Fruit fly (Drosophila melanogaster) whole organism, embryonic: Measurements from ENCODE around the gene Srg3.

ENCODE experiments used
- Ada2b ChIP-seq: fragments of 200-800 bp; sonication (Bioruptor generic); IDR thresholded peaks from 2 replicates; pipeline ENCODE4 v1.3.6; 2022; ENCODE audit warnings: missing biosample characterization, missing genetic modification characterization
- Atf3 ChIP-seq: fragments of 200-800 bp; sonication (Bioruptor generic); optimal IDR thresholded peaks from 3 replicates; lab custom pipeline; 2016; ENCODE audit warnings: missing biosample characterization, missing genetic modification characterization
- BEAF-32 ChIP-seq: fragments of 200-800 bp; sonication (Bioruptor generic); optimal IDR thresholded peaks from 3 replicates; lab custom pipeline; 2017; ENCODE audit warnings: missing biosample characterization, missing genetic modification characterization, mild to moderate bottlenecking, moderate library complexity, missing genetic modification reagents
- CG10209 ChIP-seq: fragments of 200-800 bp; sonication (Bioruptor generic); optimal IDR thresholded peaks from 3 replicates; lab custom pipeline; 2017; ENCODE audit warnings: missing biosample characterization, mild to moderate bottlenecking, missing genetic modification characterization, missing genetic modification reagents
- CG10431 ChIP-seq: fragments of 200-800 bp; sonication (Bioruptor generic); optimal IDR thresholded peaks from 3 replicates; lab custom pipeline; 2018; ENCODE audit warnings: missing biosample characterization, mild to moderate bottlenecking, missing genetic modification characterization
- CG11085 ChIP-seq: fragments of 200-800 bp; sonication (Bioruptor generic); IDR thresholded peaks from 2 replicates; pipeline ENCODE4 v1.3.6; 2022; ENCODE audit warnings: missing biosample characterization, missing genetic modification characterization
- CG11093 ChIP-seq: fragments of 200-800 bp; sonication (Bioruptor generic); IDR thresholded peaks from 3 replicates; pipeline ENCODE4 v1.3.6; 2022; ENCODE audit warnings: missing biosample characterization, missing genetic modification characterization
- CG11247 ChIP-seq: fragments of 200-800 bp; sonication (Bioruptor generic); IDR thresholded peaks from 2 replicates; pipeline ENCODE4 v1.3.6; 2022; ENCODE audit warnings: missing biosample characterization, missing genetic modification characterization
- CG12155 ChIP-seq: fragments of 200-800 bp; sonication (Bioruptor generic); optimal IDR thresholded peaks from 3 replicates; lab custom pipeline; 2016; ENCODE audit warnings: missing biosample characterization, missing genetic modification characterization
- CG13775 ChIP-seq: fragments of 200-800 bp; sonication (Bioruptor generic); optimal IDR thresholded peaks from 3 replicates; lab custom pipeline; 2017; ENCODE audit warnings: missing biosample characterization, mild to moderate bottlenecking, missing genetic modification characterization
- CG14860 ChIP-seq: fragments of 200-800 bp; sonication (Bioruptor generic); IDR thresholded peaks from 3 replicates; pipeline ENCODE4 v1.3.6; 2022; ENCODE audit warnings: missing biosample characterization, missing genetic modification characterization; ENCODE audit not compliant: partially characterized antibody
- CG15269 ChIP-seq: fragments of 200-800 bp; sonication (Bioruptor generic); optimal IDR thresholded peaks from 2 replicates; lab custom pipeline; 2018; ENCODE audit warnings: missing biosample characterization, mild to moderate bottlenecking, missing genetic modification characterization, moderate library complexity
- CG17361 ChIP-seq: fragments of 200-800 bp; sonication (Bioruptor generic); IDR thresholded peaks from 3 replicates; pipeline ENCODE4 v1.3.6; 2022; ENCODE audit warnings: missing biosample characterization, missing genetic modification characterization
- CG17829 ChIP-seq: fragments of 200-800 bp; optimal IDR thresholded peaks from 2 replicates; lab custom pipeline; 2019; ENCODE audit warnings: missing biosample characterization, mild to moderate bottlenecking, missing genetic modification characterization, moderate library complexity
- CG3281 ChIP-seq: fragments of 200-800 bp; sonication (Bioruptor generic); optimal IDR thresholded peaks from 3 replicates; lab custom pipeline; 2017; ENCODE audit warnings: missing biosample characterization, mild to moderate bottlenecking, missing genetic modification characterization
- CG34376 ChIP-seq: fragments of 200-800 bp; sonication (Bioruptor generic); optimal IDR thresholded peaks from 2 replicates; lab custom pipeline; 2018; ENCODE audit warnings: missing biosample characterization, mild to moderate bottlenecking, missing genetic modification characterization
- CG4617 ChIP-seq: fragments of 200-800 bp; sonication (Bioruptor generic); optimal IDR thresholded peaks from 3 replicates; lab custom pipeline; 2016; ENCODE audit warnings: missing biosample characterization, missing genetic modification characterization, borderline replicate concordance
- CG6254 ChIP-seq: fragments of 200-800 bp; sonication (Bioruptor generic); optimal IDR thresholded peaks from 3 replicates; lab custom pipeline; 2017; ENCODE audit warnings: mild to moderate bottlenecking, missing biosample characterization, missing genetic modification reagents, missing genetic modification characterization
- CG7928 ChIP-seq: fragments of 200-800 bp; sonication (Bioruptor generic); optimal IDR thresholded peaks from 2 replicates; lab custom pipeline; 2017; ENCODE audit warnings: missing biosample characterization, mild to moderate bottlenecking, missing genetic modification characterization
- CG8924 ChIP-seq: fragments of 200-800 bp; optimal IDR thresholded peaks from 3 replicates; lab custom pipeline; 2019; ENCODE audit warnings: missing biosample characterization, mild to moderate bottlenecking, missing genetic modification characterization, moderate library complexity
- Dad ChIP-seq: fragments of 200-800 bp; sonication (Bioruptor generic); optimal IDR thresholded peaks from 3 replicates; lab custom pipeline; 2016; ENCODE audit warnings: missing biosample characterization, missing genetic modification characterization
- Doc3 ChIP-seq: fragments of 200-800 bp; sonication (Bioruptor generic); IDR thresholded peaks from 3 replicates; pipeline ENCODE4 v1.3.6; 2022; ENCODE audit warnings: missing biosample characterization, missing genetic modification characterization; ENCODE audit not compliant: partially characterized antibody
- E2f2 ChIP-seq: fragments of 200-800 bp; sonication (Bioruptor generic); IDR thresholded peaks from 2 replicates; pipeline ENCODE4 v1.3.6; 2022; ENCODE audit warnings: missing biosample characterization, missing genetic modification characterization
- Fer1 ChIP-seq: fragments of 200-800 bp; sonication (Bioruptor generic); optimal IDR thresholded peaks from 2 replicates; lab custom pipeline; 2017; ENCODE audit warnings: missing biosample characterization, mild to moderate bottlenecking, missing genetic modification characterization
- Fer2 ChIP-seq: fragments of 200-800 bp; sonication (Bioruptor generic); optimal IDR thresholded peaks from 2 replicates; lab custom pipeline; 2018; ENCODE audit warnings: missing biosample characterization, mild to moderate bottlenecking, missing genetic modification characterization, moderate library complexity
- HmgD ChIP-seq: fragments of 200-800 bp; sonication (Bioruptor generic); optimal IDR thresholded peaks from 3 replicates; lab custom pipeline; 2016; ENCODE audit warnings: missing biosample characterization, missing genetic modification characterization
- Hsf ChIP-seq: fragments of 200-800 bp; sonication (Bioruptor generic); optimal IDR thresholded peaks from 3 replicates; lab custom pipeline; 2016; ENCODE audit warnings: missing biosample characterization, missing genetic modification characterization
- MESR4 ChIP-seq: fragments of 200-800 bp; sonication (Bioruptor generic); optimal IDR thresholded peaks from 2 replicates; lab custom pipeline; 2018; ENCODE audit warnings: missing biosample characterization, mild to moderate bottlenecking, missing genetic modification characterization, moderate library complexity
- NC2α ChIP-seq: fragments of 200-800 bp; sonication (Bioruptor generic); optimal IDR thresholded peaks from 2 replicates; lab custom pipeline; 2016; ENCODE audit warnings: missing biosample characterization, missing genetic modification characterization
- Trl ChIP-seq, 3 experiments: fragments of >200 bp in 2 of 3; fragments of 200-800 bp in 1 of 3; sonication (Bioruptor generic) in 1 of 3; optimal IDR thresholded peaks; 2 replicates in 1 of 3; 3 replicates in 2 of 3; lab custom pipeline; 2016 to 2017; ENCODE audit warnings: missing biosample characterization in 1 of 3, missing genetic modification characterization in 1 of 3
- Vsx1 ChIP-seq: fragments of 200-800 bp; sonication (Bioruptor generic); optimal IDR thresholded peaks from 2 replicates; lab custom pipeline; 2017; ENCODE audit warnings: missing biosample characterization, mild to moderate bottlenecking, missing genetic modification characterization, missing genetic modification reagents
- ab ChIP-seq: fragments of 200-800 bp; sonication (Bioruptor generic); optimal IDR thresholded peaks from 2 replicates; lab custom pipeline; 2016; ENCODE audit warnings: missing biosample characterization, missing genetic modification characterization
- bab2 ChIP-seq: fragments of 200-800 bp; sonication (Bioruptor generic); optimal IDR thresholded peaks from 2 replicates; lab custom pipeline; 2016; ENCODE audit warnings: missing biosample characterization, missing genetic modification characterization
- chif ChIP-seq, 2 experiments: fragments of 200-800 bp; sonication (Bioruptor generic); optimal IDR thresholded peaks; 3 replicates each; lab custom pipeline; 2016; ENCODE audit warnings: missing biosample characterization in 2 of 2, missing genetic modification characterization in 2 of 2
- chn ChIP-seq: fragments of 200-800 bp; sonication (Bioruptor generic); optimal IDR thresholded peaks from 2 replicates; lab custom pipeline; 2016; ENCODE audit warnings: missing biosample characterization, missing genetic modification characterization
- emc ChIP-seq: fragments of 200-800 bp; sonication (Bioruptor generic); optimal IDR thresholded peaks from 2 replicates; lab custom pipeline; 2016; ENCODE audit warnings: missing biosample characterization, missing genetic modification characterization
- eve ChIP-seq, 2 experiments: fragments of >200 bp; optimal IDR thresholded peaks; 2 replicates each; lab custom pipeline; 2017; ENCODE audit warnings: missing biosample characterization in 2 of 2, missing genetic modification characterization in 2 of 2
- fu2 ChIP-seq: fragments of 200-800 bp; sonication (Bioruptor generic); optimal IDR thresholded peaks from 2 replicates; lab custom pipeline; 2016; ENCODE audit warnings: missing biosample characterization, missing genetic modification characterization
- gsb-n ChIP-seq: fragments of 200-800 bp; sonication (Bioruptor generic); optimal IDR thresholded peaks from 3 replicates; lab custom pipeline; 2018; ENCODE audit warnings: missing biosample characterization, mild to moderate bottlenecking, missing genetic modification characterization
- inv ChIP-seq: fragments of 200-800 bp; sonication (Bioruptor generic); IDR thresholded peaks from 2 replicates; pipeline ENCODE4 v1.3.6; 2022; ENCODE audit warnings: missing biosample characterization, missing genetic modification characterization; ENCODE audit not compliant: partially characterized antibody
- luna ChIP-seq: fragments of 200-800 bp; sonication (Bioruptor generic); optimal IDR thresholded peaks from 2 replicates; lab custom pipeline; 2016; ENCODE audit warnings: missing biosample characterization, missing genetic modification characterization
- nerfin-2 ChIP-seq: fragments of 200-800 bp; sonication (Bioruptor generic); IDR thresholded peaks from 2 replicates; pipeline ENCODE4 v1.3.6; 2022; ENCODE audit warnings: missing biosample characterization, missing genetic modification characterization; ENCODE audit not compliant: partially characterized antibody
- org-1 ChIP-seq: fragments of 200-800 bp; sonication (Bioruptor generic); optimal IDR thresholded peaks from 2 replicates; lab custom pipeline; 2017; ENCODE audit warnings: missing biosample characterization, missing genetic modification characterization
- so ChIP-seq: fragments of 200-800 bp; sonication (Bioruptor generic); IDR thresholded peaks from 3 replicates; pipeline ENCODE4 v1.3.6; 2022; ENCODE audit warnings: missing biosample characterization, missing genetic modification characterization
- ssp ChIP-seq: fragments of 200-800 bp; sonication (Bioruptor generic); IDR thresholded peaks from 2 replicates; pipeline ENCODE4 v1.3.6; 2022; ENCODE audit warnings: missing biosample characterization, missing genetic modification characterization
- tin ChIP-seq: fragments of 200-800 bp; sonication (Bioruptor generic); optimal IDR thresholded peaks from 3 replicates; lab custom pipeline; 2016; ENCODE audit warnings: missing biosample characterization, missing genetic modification characterization
- tll ChIP-seq, 2 experiments: fragments of 200-800 bp in 1 of 2; fragments of >200 bp in 1 of 2; sonication (Bioruptor generic) in 1 of 2; optimal IDR thresholded peaks; 2 replicates each; lab custom pipeline; 2017 to 2019; ENCODE audit warnings: missing biosample characterization in 2 of 2, missing genetic modification characterization in 2 of 2, mild to moderate bottlenecking in 1 of 2, moderate library complexity in 1 of 2
- usp ChIP-seq: fragments of >200 bp; optimal IDR thresholded peaks from 2 replicates; lab custom pipeline; 2017; ENCODE audit warnings: missing biosample characterization, missing genetic modification characterization
- zfh1 ChIP-seq: fragments of 200-800 bp; sonication (Bioruptor generic); IDR thresholded peaks from 3 replicates; pipeline ENCODE4 v1.3.6; 2022; ENCODE audit warnings: missing biosample characterization, missing genetic modification characterization

Srg3 gene

DNA sequence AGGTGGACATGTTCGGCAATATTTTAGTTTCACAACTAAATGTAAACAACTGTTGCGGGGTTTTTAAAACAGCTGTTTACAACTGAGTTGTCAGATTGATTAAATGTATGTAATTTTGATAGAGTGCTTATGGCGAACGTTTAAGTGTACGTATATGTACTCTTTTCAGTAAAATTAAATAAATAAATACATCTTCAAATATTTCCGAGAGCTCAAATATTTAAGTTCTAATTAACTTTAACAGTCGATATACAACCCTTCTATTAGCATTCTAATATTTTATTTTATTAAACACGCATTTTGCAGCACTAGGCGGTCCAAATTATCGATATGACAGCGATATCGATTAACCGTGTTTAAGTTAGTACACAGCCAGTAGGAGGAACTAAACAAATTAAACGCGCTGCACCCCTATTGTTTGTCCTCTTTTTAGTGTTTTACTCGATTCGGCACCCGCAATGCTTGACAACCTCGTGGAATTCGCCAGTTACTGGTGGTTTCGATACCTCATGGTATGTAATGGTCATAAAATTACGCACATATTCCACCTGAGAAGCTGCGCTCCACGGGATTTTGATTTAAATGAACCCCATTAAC is 8.6 kb downstream of the Srg3 start, which contains the start of the genes CG3448 and ghi (continued):
- peak; percentile 67 for TF ChIP-seq E2f2 (GFP tag; lab: Robert Waterston, UW)
- peak; percentile 77 for TF ChIP-seq Fer2 (tag; lab: Kevin White, UChicago)
- peak; percentile 72 for TF ChIP-seq BEAF-32 (GFP tag; lab: Kevin White, UChicago)
- peak; percentile 73 for TF ChIP-seq CG17361 (GFP tag; lab: Robert Waterston, UW)
- TF ChIP-seq CG8924: peak; percentile 51
- TF ChIP-seq MESR4 (GFP tag; lab: Kevin White, UChicago): peak; percentile 75
- no peak for TF ChIP-seq Dad (GFP tag; lab: Kevin White, UChicago)
- TF ChIP-seq tin: peak; percentile 75
- peak; percentile 68 for TF ChIP-seq CG3281 (GFP tag; lab: Kevin White, UChicago)
- TF ChIP-seq Fer1: peak; percentile 82
- TF ChIP-seq bab2 (GFP tag; lab: Kevin White, UChicago): peak; percentile 8
- no peak for TF ChIP-seq so
- TF ChIP-seq CG10431 (GFP tag; lab: Kevin White, UChicago): no peak
- peak; percentile 48; the same call in 1 of the 2 replicates for TF ChIP-seq inv (GFP tag; lab: Robert Waterston, UW)
- peak; percentile 57 for TF ChIP-seq CG12155 (GFP tag; lab: Kevin White, UChicago)
- peak; percentile 79 for TF ChIP-seq nerfin-2 (GFP tag; lab: Robert Waterston, UW)
- TF ChIP-seq org-1: no peak
- TF ChIP-seq eve (GFP tag; optimal IDR thresholded peaks at IDR 0.05; lab: Kevin White, UChicago): no peak
- TF ChIP-seq Atf3 (GFP tag; lab: Kevin White, UChicago): no peak
- TF ChIP-seq CG7928 (GFP tag; lab: Kevin White, UChicago): no peak
- no peak for TF ChIP-seq chif (GFP tag; optimal IDR thresholded peaks at IDR 0.05; lab: Kevin White, UChicago)
- TF ChIP-seq emc: no peak
- peak; percentile 61 for TF ChIP-seq CG17829
- TF ChIP-seq NC2α (GFP tag; lab: Kevin White, UChicago): no peak
- no peak for TF ChIP-seq fu2 (GFP tag; lab: Kevin White, UChicago)
- TF ChIP-seq Hsf: peak; percentile 35
- peak; percentile 19; the same call in 1 of the 2 replicates for TF ChIP-seq CG11085 (GFP tag; lab: Robert Waterston, UW)
- no peak for TF ChIP-seq CG11093 (GFP tag; lab: Robert Waterston, UW)
- TF ChIP-seq zfh1 (GFP tag; lab: Robert Waterston, UW): peak; percentile 67
- TF ChIP-seq CG10209: no peak
- TF ChIP-seq CG11247 (GFP tag; lab: Robert Waterston, UW): peak; percentile 63; the same call in 1 of the 2 replicates
- peak; percentile 44 for TF ChIP-seq ssp (GFP tag; lab: Robert Waterston, UW)
- no peak for TF ChIP-seq luna (GFP tag; lab: Kevin White, UChicago)
- peak; percentile 87 for TF ChIP-seq Vsx1
- no peak for TF ChIP-seq HmgD
- TF ChIP-seq CG6254 (GFP tag; lab: Kevin White, UChicago): no peak
- TF ChIP-seq CG4617 (GFP tag; lab: Kevin White, UChicago): peak; percentile 50
- TF ChIP-seq Ada2b: peak; percentile 54; the same call in 1 of the 2 replicates
- no peak for TF ChIP-seq ab
- TF ChIP-seq usp: no peak
- TF ChIP-seq CG15269: peak; percentile 28
- no peak for TF ChIP-seq Trl (optimal IDR thresholded peaks at IDR 0.05; lab: Kevin White, UChicago)
- TF ChIP-seq Trl (GFP tag; optimal IDR thresholded peaks at IDR 0.05; lab: Kevin White, UChicago): peak; percentile 69
- no peak for TF ChIP-seq tll (GFP tag; optimal IDR thresholded peaks at IDR 0.05; lab: Kevin White, UChicago)
- peak; percentile 45; the same call in 1 of the 3 replicates for TF ChIP-seq CG14860 (GFP tag; lab: Robert Waterston, UW)
- TF ChIP-seq Doc3: peak; percentile 65; the same call in 2 of the 3 replicates
- peak; percentile 24 for TF ChIP-seq chn (GFP tag; lab: Kevin White, UChicago)
- peak; percentile 24 for TF ChIP-seq gsb-n
- peak; percentile 61 for TF ChIP-seq CG34376 (GFP tag; lab: Kevin White, UChicago)
- peak; percentile 18 for TF ChIP-seq CG13775 (GFP tag; lab: Kevin White, UChicago)
